Fruit fly (Drosophila melanogaster) whole organism, wandering third instar larva: Measurements from ENCODE around the gene CG33287.

Experiments
- Abd-B ChIP-seq: fragments of >200 bp; optimal IDR thresholded peaks from 2 replicates; lab custom pipeline; 2017; ENCODE audit warnings: missing biosample characterization, missing genetic modification characterization
- CG9705 ChIP-seq: fragments of 200-800 bp; sonication (Bioruptor generic); optimal IDR thresholded peaks from 2 replicates; lab custom pipeline; 2018; ENCODE audit warnings: missing biosample characterization, mild to moderate bottlenecking, missing genetic modification characterization
- CrebA ChIP-seq: fragments of 200-800 bp; sonication (Bioruptor generic); optimal IDR thresholded peaks from 2 replicates; lab custom pipeline; 2016; ENCODE audit warnings: missing biosample characterization, mild to moderate bottlenecking, missing genetic modification characterization, borderline replicate concordance
- Dfd ChIP-seq: fragments of >200 bp; optimal IDR thresholded peaks from 2 replicates; lab custom pipeline; 2017; ENCODE audit warnings: missing biosample characterization, missing genetic modification characterization
- Dif ChIP-seq: fragments of 200-275, 200-300 bp; sonication (Bioruptor generic); optimal IDR thresholded peaks from 2 replicates; lab custom pipeline; 2018; ENCODE audit warnings: missing biosample characterization, missing genetic modification characterization; ENCODE audit not compliant: partially characterized antibody
- GATAd ChIP-seq: sonication (Bioruptor generic); optimal IDR thresholded peaks from 2 replicates; lab custom pipeline; 2016; ENCODE audit warnings: missing biosample characterization, missing genetic modification characterization
- HLH106 ChIP-seq: fragments of 200-800 bp; optimal IDR thresholded peaks from 3 replicates; lab custom pipeline; 2019; ENCODE audit warnings: missing biosample characterization, mild to moderate bottlenecking, missing genetic modification characterization, moderate library complexity
- Hnf4 ChIP-seq: fragments of 200-800 bp; sonication (Bioruptor generic); optimal IDR thresholded peaks from 2 replicates; lab custom pipeline; 2016; ENCODE audit warnings: missing biosample characterization, mild to moderate bottlenecking, missing genetic modification characterization
- Hr78 ChIP-seq: fragments of >200 bp; optimal IDR thresholded peaks from 2 replicates; lab custom pipeline; 2017; ENCODE audit warnings: missing biosample characterization, missing genetic modification characterization
- Hr83 ChIP-seq: fragments of 200-300 bp; sonication (Bioruptor generic); optimal IDR thresholded peaks from 2 replicates; lab custom pipeline; 2016; ENCODE audit warnings: missing biosample characterization, mild to moderate bottlenecking, missing genetic modification characterization, moderate library complexity; ENCODE audit not compliant: poor library complexity, severe bottlenecking
- Jra ChIP-seq: sonication (Bioruptor generic); optimal IDR thresholded peaks from 2 replicates; lab custom pipeline; 2016; ENCODE audit warnings: missing biosample characterization, missing genetic modification characterization
- Mio ChIP-seq: sonication (Bioruptor generic); optimal IDR thresholded peaks from 2 replicates; lab custom pipeline; 2016; ENCODE audit warnings: missing biosample characterization, missing genetic modification characterization
- Myc ChIP-seq: fragments of >200 bp; optimal IDR thresholded peaks from 2 replicates; lab custom pipeline; 2017
- N ChIP-seq: fragments of >200 bp; optimal IDR thresholded peaks from 2 replicates; lab custom pipeline; 2018; ENCODE audit warnings: missing biosample characterization, missing external identifiers, missing genetic modification characterization
- OdsH ChIP-seq: fragments of 200-800 bp; sonication (Bioruptor generic); optimal IDR thresholded peaks from 2 replicates; lab custom pipeline; 2016; ENCODE audit warnings: missing biosample characterization, mild to moderate bottlenecking, missing genetic modification characterization
- Rel ChIP-seq, 2 experiments: fragments of 200-800 bp; sonication (Bioruptor generic) in 1 of 2; optimal IDR thresholded peaks; 2 replicates in 1 of 2; 3 replicates in 1 of 2; lab custom pipeline; 2016 to 2019; ENCODE audit warnings: mild to moderate bottlenecking in 2 of 2, missing biosample characterization in 2 of 2, missing genetic modification characterization in 2 of 2, moderate library complexity in 1 of 2
- Sp1 ChIP-seq: fragments of 200-800 bp; sonication (Bioruptor generic); optimal IDR thresholded peaks from 3 replicates; lab custom pipeline; 2019; ENCODE audit warnings: missing biosample characterization, mild to moderate bottlenecking, missing genetic modification characterization, moderate library complexity
- Vsx2 ChIP-seq: fragments of 200-300, 225-300 bp; sonication (Bioruptor generic); optimal IDR thresholded peaks from 2 replicates; lab custom pipeline; 2018; ENCODE audit warnings: missing biosample characterization, missing genetic modification characterization; ENCODE audit not compliant: partially characterized antibody
- brk ChIP-seq: fragments of 200-800 bp; sonication (Bioruptor generic); optimal IDR thresholded peaks from 2 replicates; lab custom pipeline; 2016; ENCODE audit warnings: missing biosample characterization, mild to moderate bottlenecking, missing genetic modification characterization
- dmrt93B ChIP-seq: fragments of 200-800 bp; sonication (Bioruptor generic); optimal IDR thresholded peaks from 2 replicates; lab custom pipeline; 2018; ENCODE audit warnings: missing biosample characterization, mild to moderate bottlenecking, missing genetic modification characterization
- dsf ChIP-seq: sonication (Bioruptor generic); optimal IDR thresholded peaks from 2 replicates; lab custom pipeline; 2016; ENCODE audit warnings: missing biosample characterization, missing genetic modification characterization, borderline replicate concordance
- ey ChIP-seq: fragments of 200-800 bp; sonication (Bioruptor generic); optimal IDR thresholded peaks from 2 replicates; lab custom pipeline; 2016; ENCODE audit warnings: missing biosample characterization, missing genetic modification characterization
- foxo ChIP-seq, 2 experiments: fragments of 200-800 bp; sonication (Bioruptor generic); optimal IDR thresholded peaks; 2 replicates in 1 of 2; 3 replicates in 1 of 2; lab custom pipeline; 2016 to 2017; ENCODE audit warnings: missing biosample characterization in 2 of 2, missing genetic modification characterization in 2 of 2
- fru ChIP-seq: fragments of 200-800 bp; sonication (Bioruptor generic); optimal IDR thresholded peaks from 3 replicates; lab custom pipeline; 2016; ENCODE audit warnings: missing biosample characterization, mild to moderate bottlenecking, missing genetic modification characterization
- h ChIP-seq: fragments of 200-800 bp; sonication (Bioruptor generic); optimal IDR thresholded peaks from 3 replicates; lab custom pipeline; 2016; ENCODE audit warnings: missing biosample characterization, mild to moderate bottlenecking, missing genetic modification characterization
- lola ChIP-seq: fragments of >200 bp; optimal IDR thresholded peaks from 2 replicates; lab custom pipeline; 2017; ENCODE audit warnings: missing biosample characterization, missing genetic modification characterization
- pan ChIP-seq: fragments of >200 bp; optimal IDR thresholded peaks from 2 replicates; lab custom pipeline; 2017
- psq ChIP-seq: fragments of 200-800 bp; sonication (Bioruptor generic); optimal IDR thresholded peaks from 3 replicates; lab custom pipeline; 2017; ENCODE audit warnings: missing biosample characterization, mild to moderate bottlenecking, missing genetic modification characterization, moderate library complexity
- rgr ChIP-seq: fragments of 200-800 bp; sonication (Bioruptor generic); optimal IDR thresholded peaks from 3 replicates; lab custom pipeline; 2016; ENCODE audit warnings: missing biosample characterization, mild to moderate bottlenecking, missing genetic modification characterization
- sage ChIP-seq: fragments of 200-800 bp; sonication (Bioruptor generic); optimal IDR thresholded peaks from 2 replicates; lab custom pipeline; 2016; ENCODE audit warnings: missing biosample characterization, mild to moderate bottlenecking, missing genetic modification characterization
- sv ChIP-seq: fragments of 200-800 bp; sonication (Bioruptor generic); optimal IDR thresholded peaks from 3 replicates; lab custom pipeline; 2016; ENCODE audit warnings: missing biosample characterization, missing genetic modification characterization
- tai ChIP-seq: sonication (Bioruptor generic); optimal IDR thresholded peaks from 2 replicates; lab custom pipeline; 2016; ENCODE audit warnings: missing biosample characterization, missing genetic modification characterization
- usp ChIP-seq: fragments of >200 bp; optimal IDR thresholded peaks from 2 replicates; lab custom pipeline; 2017; ENCODE audit warnings: missing biosample characterization, missing genetic modification characterization
- woc ChIP-seq: sonication (Bioruptor generic); optimal IDR thresholded peaks from 2 replicates; lab custom pipeline; 2016; ENCODE audit warnings: missing biosample characterization, mild to moderate bottlenecking, missing genetic modification characterization

The CG33287 gene

dm6 chr3L:20966662-20967061 is 3.8 kb downstream of the CG33287 start, which contains the start of gene CG12983:
TSS of gene CG12983 (minus strand) at chr3L:20966762.
- TF ChIP-seq HLH106 (no peak), lola (GFP tag; lab: Kevin White, UChicago) (no peak), fru (GFP tag; lab: Kevin White, UChicago) (no peak), Abd-B (no peak), N (GFP tag; lab: Kevin White, UChicago) (no peak), Rel (GFP tag; optimal IDR thresholded peaks at IDR 0.05; lab: Kevin White, UChicago) (no peak), Rel (tag; optimal IDR thresholded peaks at IDR 0.05; lab: Kevin White, UChicago) (no peak), dmrt93B (GFP tag; lab: Kevin White, UChicago) (no peak), Vsx2 (GFP tag; lab: Kevin White, UChicago) (no peak), tai (no peak), Hr83 (GFP tag; lab: Kevin White, UChicago) (no peak)

- TF ChIP-seq sv (GFP tag; lab: Kevin White, UChicago) (no peak), woc (GFP tag; lab: Kevin White, UChicago) (no peak), Myc (no peak), Hnf4 (GFP tag; lab: Kevin White, UChicago) (no peak), lola (GFP tag; lab: Kevin White, UChicago) (no peak), usp (no peak), CG9705 (no peak), Rel (GFP tag; optimal IDR thresholded peaks at IDR 0.05; lab: Kevin White, UChicago) (no peak), Rel (tag; optimal IDR thresholded peaks at IDR 0.05; lab: Kevin White, UChicago) (no peak), OdsH (GFP tag; lab: Kevin White, UChicago) (no peak), sage (GFP tag; lab: Kevin White, UChicago) (no peak), h (GFP tag; lab: Kevin White, UChicago) (no peak), foxo (GFP tag; optimal IDR thresholded peaks at IDR 0.05; lab: Kevin White, UChicago) (no peak)
Measured at dm6 chr3L:20962455-20962854, 8.0 kb downstream of the CG33287 start, which contains the start of gene CG10587. TSS of gene CG10587 (minus strand) at chr3L:20962555.

DNA sequence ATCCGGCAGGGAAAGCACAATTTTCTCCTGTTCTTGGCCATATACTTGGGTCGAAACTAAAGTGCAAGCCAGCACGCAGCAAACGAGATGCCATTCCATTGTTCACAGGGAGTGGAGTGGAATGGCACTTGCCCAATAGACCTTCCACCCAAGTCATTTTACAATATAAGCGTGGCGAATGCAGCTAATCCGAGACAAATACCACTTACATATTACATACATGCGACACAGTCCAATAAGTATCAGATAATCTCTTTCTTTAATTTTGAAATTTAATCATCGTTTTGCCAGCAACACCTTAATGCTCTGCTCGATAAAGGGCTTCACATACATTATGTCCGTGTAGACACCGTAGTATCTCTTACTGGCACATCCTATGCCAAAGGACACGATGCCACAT is 9.2 kb downstream of the CG33287 start, which contains the start of gene CG11037:
CG11037 (minus strand) TSS at position 101 of the 400 bp plus-strand sequence.
- TF ChIP-seq tai, result no peak
- TF ChIP-seq brk (GFP tag; lab: Kevin White, UChicago), result no peak
- no peak for TF ChIP-seq ey (GFP tag; lab: Kevin White, UChicago)
- TF ChIP-seq N (GFP tag; lab: Kevin White, UChicago), result no peak
- TF ChIP-seq GATAd (GFP tag; lab: Kevin White, UChicago), result no peak
- no peak for TF ChIP-seq sage (GFP tag; lab: Kevin White, UChicago)
- TF ChIP-seq Vsx2 (GFP tag; lab: Kevin White, UChicago), result no peak
- TF ChIP-seq Abd-B, result no peak
- no peak for TF ChIP-seq h (GFP tag; lab: Kevin White, UChicago)
- TF ChIP-seq Jra (GFP tag; lab: Kevin White, UChicago), result no peak
- no peak for TF ChIP-seq Mio (GFP tag; lab: Kevin White, UChicago)
- TF ChIP-seq HLH106, result no peak
- TF ChIP-seq rgr (GFP tag; lab: Kevin White, UChicago), result no peak
- no peak for TF ChIP-seq CG9705
- TF ChIP-seq Dif (GFP tag; lab: Kevin White, UChicago), result no peak
- TF ChIP-seq Hr78 (GFP tag; lab: Kevin White, UChicago), result no peak
- TF ChIP-seq pan (lab: Kevin White, UChicago), result no peak
- TF ChIP-seq CrebA, result no peak
- no peak for TF ChIP-seq sv (GFP tag; lab: Kevin White, UChicago)
- TF ChIP-seq, all 38 proteins: peak for 0

DNA sequence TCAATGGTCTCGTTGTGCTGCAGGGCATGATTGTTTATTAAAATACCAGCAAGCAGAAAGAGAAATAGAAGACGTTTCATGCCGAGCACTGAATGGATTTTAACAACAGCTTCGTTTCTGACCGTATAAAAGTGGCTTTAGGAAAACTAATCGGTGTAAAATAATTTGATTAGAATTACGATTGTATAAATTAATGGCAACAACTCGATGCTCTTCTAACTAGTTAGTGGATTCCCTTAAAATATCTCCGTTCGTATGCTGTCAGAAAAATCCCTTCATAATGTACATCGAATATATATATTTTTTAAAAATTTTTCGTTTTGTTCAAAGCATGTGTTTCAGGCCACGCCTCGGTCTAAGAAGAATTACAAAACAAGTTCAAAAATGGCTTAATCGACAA is 13.8 kb downstream of the CG33287 start, which contains the start of the genes Sems and CG10588:
Sems (minus strand) TSS at position 101 of the 400 bp plus-strand sequence.
CG10588 (plus strand) TSS at position 285 of the 400 bp plus-strand sequence.
- no peak for TF ChIP-seq Dfd
- no peak for TF ChIP-seq Jra (GFP tag; lab: Kevin White, UChicago)
- TF ChIP-seq Vsx2 (GFP tag; lab: Kevin White, UChicago), result no peak
- no peak for TF ChIP-seq Rel (GFP tag; optimal IDR thresholded peaks at IDR 0.05; lab: Kevin White, UChicago)
- no peak for TF ChIP-seq Rel (tag; optimal IDR thresholded peaks at IDR 0.05; lab: Kevin White, UChicago)
- no peak for TF ChIP-seq fru (GFP tag; lab: Kevin White, UChicago)
- TF ChIP-seq dsf (GFP tag; lab: Kevin White, UChicago), result no peak
- TF ChIP-seq brk (GFP tag; lab: Kevin White, UChicago), result no peak
- TF ChIP-seq woc (GFP tag; lab: Kevin White, UChicago), result no peak
- no peak for TF ChIP-seq HLH106
- no peak for TF ChIP-seq Mio (GFP tag; lab: Kevin White, UChicago)
- TF ChIP-seq sage (GFP tag; lab: Kevin White, UChicago), result no peak
- no peak for TF ChIP-seq Hnf4 (GFP tag; lab: Kevin White, UChicago)
- no peak for TF ChIP-seq lola (GFP tag; lab: Kevin White, UChicago)
- no peak for TF ChIP-seq Sp1
- TF ChIP-seq psq, result no peak
- TF ChIP-seq tai, result no peak
